Worm (Caenorhabditis elegans) whole organism, L4 larva: ENCODE data around the gene sqst-2.

ENCODE experiments used
- F10B5.3 ChIP-seq: sonication (generic microtip); optimal IDR thresholded peaks from 2 replicates; lab custom pipeline; 2016; ENCODE audit warnings: mild to moderate bottlenecking, missing genetic modification characterization, missing compliant biosample characterization
- Y105C5A.15 ChIP-seq: fragments of 200-800 bp; sonication (Bioruptor generic); IDR thresholded peaks from 2 replicates; pipeline ENCODE4 v1.3.6; 2022; ENCODE audit warnings: missing genetic modification characterization, missing compliant biosample characterization
- ZK337.2 ChIP-seq: fragments of 200-800 bp; sonication (Bioruptor generic); IDR thresholded peaks from 2 replicates; pipeline ENCODE4 v1.3.6; 2022; ENCODE audit warnings: missing genetic modification reagents, missing genetic modification characterization, missing compliant biosample characterization
- ZK546.5 ChIP-seq, 2 experiments: sonication (generic microtip); optimal IDR thresholded peaks; 2 replicates each; lab custom pipeline; 2017; ENCODE audit warnings: missing biosample characterization in 2 of 2, missing genetic modification characterization in 2 of 2
- ama-1 ChIP-seq: fragments of 150-350 bp; optimal IDR thresholded peaks from 2 replicates; lab custom pipeline; 2014; ENCODE audit warnings: inconsistent platforms, mixed read lengths
- attf-4 ChIP-seq: sonication (generic microtip); optimal IDR thresholded peaks from 3 replicates; lab custom pipeline; 2017; ENCODE audit warnings: missing biosample characterization, missing genetic modification characterization
- ceh-20 ChIP-seq: fragments of 200-800 bp; sonication (Bioruptor generic); IDR thresholded peaks from 2 replicates; pipeline ENCODE4 v1.3.6; 2022; ENCODE audit warnings: missing genetic modification reagents, missing genetic modification characterization, missing compliant biosample characterization
- ceh-32 ChIP-seq: sonication (generic microtip); optimal IDR thresholded peaks from 2 replicates; lab custom pipeline; 2016; ENCODE audit warnings: mild to moderate bottlenecking, missing genetic modification characterization, missing compliant biosample characterization; ENCODE audit not compliant: poor library complexity
- ceh-82 ChIP-seq: sonication (generic microtip); optimal IDR thresholded peaks from 2 replicates; lab custom pipeline; 2017; ENCODE audit warnings: missing biosample characterization, missing genetic modification characterization
- ctbp-1 ChIP-seq: fragments of 200-800 bp; sonication (Bioruptor generic); IDR thresholded peaks from 2 replicates; pipeline ENCODE4 v1.3.6; 2022; ENCODE audit warnings: missing genetic modification reagents, missing genetic modification characterization, missing compliant biosample characterization
- daf-12 ChIP-seq: fragments of 150-350 bp; optimal IDR thresholded peaks from 2 replicates; lab custom pipeline; 2014; ENCODE audit warnings: missing biosample characterization, missing genetic modification reagents, missing genetic modification characterization
- dmd-9 ChIP-seq: fragments of 200-800 bp; sonication (Bioruptor generic); IDR thresholded peaks from 2 replicates; pipeline ENCODE4 v1.3.6; 2022; ENCODE audit warnings: missing genetic modification reagents, missing genetic modification characterization, missing compliant biosample characterization
- dpl-1 ChIP-seq: fragments of 150-350 bp; optimal IDR thresholded peaks from 2 replicates; lab custom pipeline; 2014; ENCODE audit warnings: missing biosample characterization, missing genetic modification reagents, missing genetic modification characterization
- dve-1 ChIP-seq: sonication (generic microtip); optimal IDR thresholded peaks from 2 replicates; lab custom pipeline; 2017; ENCODE audit warnings: antibody characterized with exemption, mild to moderate bottlenecking, missing genetic modification characterization, missing compliant biosample characterization; ENCODE audit not compliant: insufficient read depth
- egl-27 ChIP-seq: sonication (generic microtip); optimal IDR thresholded peaks from 3 replicates; lab custom pipeline; 2017; ENCODE audit warnings: missing biosample characterization, missing genetic modification reagents, missing genetic modification characterization
- egl-43 ChIP-seq: fragments of 200-800 bp; sonication (Bioruptor generic); IDR thresholded peaks from 2 replicates; pipeline ENCODE4 v1.3.6; 2022; ENCODE audit warnings: missing genetic modification reagents, missing genetic modification characterization, missing compliant biosample characterization
- fos-1 ChIP-seq: fragments of 150-350 bp; optimal IDR thresholded peaks from 2 replicates; lab custom pipeline; 2014; ENCODE audit warnings: missing biosample characterization, missing genetic modification characterization
- hif-1 ChIP-seq, 2 experiments: sonication (generic microtip); optimal IDR thresholded peaks; 2 replicates each; lab custom pipeline; 2016 to 2017; ENCODE audit warnings: missing compliant biosample characterization in 2 of 2, missing genetic modification characterization in 2 of 2, missing genetic modification reagents in 2 of 2, missing genotype in 2 of 2, mild to moderate bottlenecking in 1 of 2
- hlh-11 ChIP-seq: fragments of 200-800 bp; sonication (Bioruptor generic); optimal IDR thresholded peaks from 2 replicates; lab custom pipeline; 2018; ENCODE audit warnings: mild to moderate bottlenecking, missing genetic modification characterization, missing compliant biosample characterization
- hlh-30 ChIP-seq: sonication (generic microtip); optimal IDR thresholded peaks from 2 replicates; lab custom pipeline; 2017; ENCODE audit warnings: antibody characterized with exemption, mild to moderate bottlenecking, missing genetic modification characterization, missing compliant biosample characterization; ENCODE audit not compliant: insufficient read depth
- lim-7 ChIP-seq: fragments of 200-800 bp; sonication (Bioruptor generic); IDR thresholded peaks from 2 replicates; pipeline ENCODE4 v1.3.6; 2022; ENCODE audit warnings: missing genetic modification characterization, missing compliant biosample characterization
- lin-15B ChIP-seq: fragments of 150-350 bp; sonication (generic microtip); optimal IDR thresholded peaks from 3 replicates; lab custom pipeline; 2014; ENCODE audit warnings: missing biosample characterization, missing genetic modification characterization
- lsy-2 ChIP-seq, 2 experiments: fragments of 150-350 bp in 1 of 2; sonication (generic microtip) in 1 of 2; optimal IDR thresholded peaks; 2 replicates each; lab custom pipeline; 2014 to 2017; ENCODE audit warnings: missing biosample characterization in 2 of 2, missing genetic modification characterization in 2 of 2
- madf-5 ChIP-seq, 2 experiments: fragments of 200-800 bp; sonication (Bioruptor generic); IDR thresholded peaks; 2 replicates each; pipeline ENCODE4 v1.3.6; 2022; ENCODE audit warnings: missing compliant biosample characterization in 2 of 2, missing genetic modification characterization in 2 of 2
- madf-9 ChIP-seq: fragments of 200-800 bp; sonication (Bioruptor generic); conservative IDR thresholded peaks from 2 replicates; pipeline ENCODE4 v1.3.6; 2022; ENCODE audit warnings: missing genetic modification reagents, missing genetic modification characterization, missing compliant biosample characterization
- mdl-1 ChIP-seq, 2 experiments: fragments of 150-350 bp in 1 of 2; sonication (generic microtip) in 1 of 2; optimal IDR thresholded peaks; 2 replicates each; lab custom pipeline; 2014 to 2017; ENCODE audit warnings: missing biosample characterization in 2 of 2, missing genetic modification characterization in 2 of 2
- mdt-29 ChIP-seq: fragments of 200-800 bp; sonication (Bioruptor generic); IDR thresholded peaks from 2 replicates; pipeline ENCODE4 v1.3.6; 2022; ENCODE audit warnings: missing genetic modification reagents, missing genetic modification characterization, missing compliant biosample characterization
- mep-1 ChIP-seq: fragments of 150-350 bp; sonication (generic microtip); optimal IDR thresholded peaks from 3 replicates; lab custom pipeline; 2014; ENCODE audit warnings: missing biosample characterization, missing genetic modification characterization
- mes-2 ChIP-seq: sonication (generic microtip); optimal IDR thresholded peaks from 2 replicates; lab custom pipeline; 2016; ENCODE audit warnings: missing genotype, mild to moderate bottlenecking, missing genetic modification characterization, missing compliant biosample characterization; ENCODE audit not compliant: poor library complexity, severe bottlenecking
- mxl-2 ChIP-seq: fragments of 200-800 bp; sonication (Bioruptor generic); conservative IDR thresholded peaks from 2 replicates; pipeline ENCODE4 v1.3.6; 2022; ENCODE audit warnings: missing genetic modification reagents, missing genetic modification characterization, missing compliant biosample characterization
- mxl-3 ChIP-seq: fragments of 200-800 bp; sonication (Bioruptor generic); optimal IDR thresholded peaks from 2 replicates; lab custom pipeline; 2018; ENCODE audit warnings: mild to moderate bottlenecking, missing genetic modification characterization, missing compliant biosample characterization
- nhr-102 ChIP-seq: sonication (generic microtip); optimal IDR thresholded peaks from 2 replicates; lab custom pipeline; 2016; ENCODE audit warnings: mild to moderate bottlenecking, missing genetic modification characterization, moderate library complexity, missing compliant biosample characterization
- nhr-111 ChIP-seq: fragments of 200-800 bp; sonication (Bioruptor generic); optimal IDR thresholded peaks from 2 replicates; lab custom pipeline; 2018; ENCODE audit warnings: mild to moderate bottlenecking, missing genetic modification characterization, missing compliant biosample characterization
- nhr-237 ChIP-seq: sonication (generic microtip); optimal IDR thresholded peaks from 2 replicates; lab custom pipeline; 2017; ENCODE audit warnings: missing biosample characterization, missing genetic modification characterization
- nhr-28 ChIP-seq: fragments of 150-350 bp; optimal IDR thresholded peaks from 2 replicates; lab custom pipeline; 2014; ENCODE audit warnings: missing biosample characterization, missing genetic modification characterization
- nhr-42 ChIP-seq: fragments of 200-800 bp; sonication (Bioruptor generic); IDR thresholded peaks from 2 replicates; pipeline ENCODE4 v1.3.6; 2022; ENCODE audit warnings: missing genetic modification characterization, missing compliant biosample characterization
- nhr-48 ChIP-seq: sonication (generic microtip); optimal IDR thresholded peaks from 2 replicates; lab custom pipeline; 2016; ENCODE audit warnings: mild to moderate bottlenecking, missing genetic modification characterization, missing compliant biosample characterization
- nhr-76 ChIP-seq: fragments of 150-350 bp; optimal IDR thresholded peaks from 2 replicates; lab custom pipeline; 2014; ENCODE audit warnings: missing biosample characterization, missing genetic modification characterization
- php-3 ChIP-seq: fragments of 200-800 bp; sonication (Bioruptor generic); IDR thresholded peaks from 2 replicates; pipeline ENCODE4 v1.3.6; 2022; ENCODE audit warnings: missing genetic modification reagents, missing genetic modification characterization, missing compliant biosample characterization
- rbr-2 ChIP-seq: sonication (generic microtip); optimal IDR thresholded peaks from 2 replicates; lab custom pipeline; 2016; ENCODE audit warnings: missing genotype, missing genetic modification characterization, missing compliant biosample characterization
- snpc-1.2 ChIP-seq: fragments of 200-800 bp; sonication (Bioruptor generic); IDR thresholded peaks from 2 replicates; pipeline ENCODE4 v1.3.6; 2022; ENCODE audit warnings: missing genetic modification reagents, missing genetic modification characterization, missing compliant biosample characterization
- tag-97 ChIP-seq: fragments of 200-800 bp; sonication (Bioruptor generic); IDR thresholded peaks from 2 replicates; pipeline ENCODE4 v1.3.6; 2022; ENCODE audit warnings: missing genetic modification characterization, missing compliant biosample characterization
- tra-1 ChIP-seq: fragments of 200-800 bp; sonication (Bioruptor generic); IDR thresholded peaks from 2 replicates; pipeline ENCODE4 v1.3.6; 2022; ENCODE audit warnings: missing genetic modification reagents, missing genetic modification characterization, missing compliant biosample characterization
- unc-39 ChIP-seq: sonication (generic microtip); optimal IDR thresholded peaks from 2 replicates; lab custom pipeline; 2017; ENCODE audit warnings: missing biosample characterization, missing genetic modification characterization
- unc-62 ChIP-seq, 3 experiments: fragments of 150-350 bp in 1 of 3; sonication (generic microtip); optimal IDR thresholded peaks in 2 of 3; peaks in 1 of 3; 1 replicate in 1 of 3; 2 replicates in 2 of 3; lab custom pipeline; 2014 to 2017; ENCODE audit warnings: missing biosample characterization in 3 of 3, missing genetic modification characterization in 3 of 3, missing genetic modification reagents in 3 of 3, missing genotype in 1 of 3
- zag-1 ChIP-seq: fragments of 150-350 bp; optimal IDR thresholded peaks from 2 replicates; lab custom pipeline; 2014; ENCODE audit warnings: missing biosample characterization, missing genetic modification characterization
- zfp-3 ChIP-seq: fragments of 200-800 bp; sonication (Bioruptor generic); conservative IDR thresholded peaks from 2 replicates; pipeline ENCODE4 v1.3.6; 2022; ENCODE audit warnings: missing genetic modification reagents, missing genetic modification characterization, missing compliant biosample characterization
- zip-2 ChIP-seq: fragments of 150-350 bp; optimal IDR thresholded peaks from 2 replicates; lab custom pipeline; 2014; ENCODE audit warnings: missing biosample characterization, missing genetic modification characterization

Gene sqst-2

DNA sequence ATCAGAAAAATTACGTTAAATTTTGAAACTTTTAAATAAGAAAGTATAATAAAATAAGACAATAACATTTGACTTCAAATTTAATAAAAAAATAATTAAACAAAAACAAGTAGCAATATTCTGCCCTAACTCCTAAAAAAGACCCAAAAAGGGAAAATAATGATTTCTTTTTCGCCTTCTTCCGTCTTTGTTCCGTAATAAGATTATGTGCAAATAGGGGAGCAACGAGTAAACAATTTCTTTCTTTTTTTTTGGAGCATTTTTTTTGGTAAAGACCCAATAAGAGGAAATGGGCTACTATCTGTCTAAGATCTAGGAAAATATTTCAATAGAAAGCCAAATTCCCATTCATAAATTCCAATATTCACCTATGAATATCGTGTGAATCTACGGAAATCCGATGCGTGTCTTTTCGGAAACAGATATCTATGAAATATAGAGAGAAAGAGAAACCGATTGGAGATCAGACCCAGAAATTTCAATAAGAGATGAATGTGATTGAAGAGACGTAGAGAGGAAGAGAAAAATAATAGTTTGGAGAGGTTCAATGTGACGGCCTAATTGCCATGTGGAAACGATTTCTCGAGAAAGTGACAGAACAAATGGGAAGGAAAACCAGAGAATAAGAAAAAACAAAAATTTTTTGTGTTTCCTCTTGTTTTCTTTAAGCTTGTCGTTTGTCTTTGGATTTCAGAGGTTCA is 10.8 kb downstream of the sqst-2 start:
- TF ChIP-seq dve-1: peak; percentile 23
- no peak for TF ChIP-seq nhr-48
- peak; percentile 16 for TF ChIP-seq nhr-28 (tag; lab: Kevin White, UChicago)
- peak in 1 of 2 experiments; percentile 43 for TF ChIP-seq mdl-1 (tag; optimal IDR thresholded peaks at IDR 0.05; lab: Kevin White, UChicago)
- TF ChIP-seq zfp-3 (GFP tag; lab: Robert Waterston, UW): no peak
- TF ChIP-seq hlh-30: peak; percentile 71
- TF ChIP-seq lsy-2 (tag; optimal IDR thresholded peaks at IDR 0.05; lab: Kevin White, UChicago): peak in 1 of 2 experiments; percentile 22
- TF ChIP-seq unc-62 (GFP tag; optimal IDR thresholded peaks at IDR 0.05 in 1 of 2; lab: Kevin White, UChicago): peak in 1 of 2 experiments; percentile 96
- no peak for TF ChIP-seq unc-62 (tag; optimal IDR thresholded peaks at IDR 0.05; lab: Kevin White, UChicago)
- TF ChIP-seq hlh-11 (tag; lab: Kevin White, UChicago): peak; percentile 30
- peak; percentile 35 for TF ChIP-seq mxl-3 (GFP tag; lab: Kevin White, UChicago)
- TF ChIP-seq dpl-1: no peak
- TF ChIP-seq madf-9: no peak
- TF ChIP-seq mep-1 (tag; lab: Kevin White, UChicago): peak; percentile 5

DNA sequence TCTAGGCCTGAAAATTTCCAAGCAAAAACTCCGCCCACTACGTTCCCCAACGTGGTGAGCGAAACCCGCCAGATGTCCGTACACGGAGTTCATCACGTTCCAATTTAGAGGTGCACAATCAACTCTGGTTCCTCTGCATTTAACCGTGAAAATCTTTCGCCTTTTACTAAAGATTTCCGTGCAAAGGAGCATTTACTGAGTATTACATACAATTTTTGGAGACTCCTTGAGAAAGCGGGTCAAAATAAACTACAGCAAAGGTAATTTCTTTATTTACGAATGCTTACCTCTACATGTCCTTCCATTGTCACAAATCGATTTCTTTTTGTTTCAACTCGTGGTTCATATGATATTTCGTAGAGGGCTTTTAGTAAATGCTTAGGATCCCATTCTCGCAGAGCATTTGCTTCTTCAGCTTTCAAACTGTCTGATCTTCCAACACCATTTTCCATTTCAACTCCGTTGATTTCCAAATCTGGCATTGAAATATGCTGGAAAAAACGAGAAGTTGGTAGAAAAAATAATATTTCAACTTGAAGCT is 12.1 kb downstream of the sqst-2 start, which contains the start of gene F42C5.9:
Gene F42C5.9, minus strand, starts transcription at position 491 of the 541 bp plus-strand sequence.
- TF ChIP-seq tra-1 (GFP tag; lab: Robert Waterston, UW) (no peak), egl-43 (GFP tag; lab: Robert Waterston, UW) (no peak), dmd-9 (GFP tag; lab: Robert Waterston, UW) (0 out of 2 replicates have a peak, but pooled peaks have one; percentile 33), daf-12 (tag; lab: Kevin White, UChicago) (no peak), ZK337.2 (GFP tag; lab: Robert Waterston, UW) (no peak), nhr-76 (no peak), mes-2 (tag; lab: Kevin White, UChicago) (peak; percentile 36), egl-27 (tag; lab: Kevin White, UChicago) (no peak), F10B5.3 (tag; lab: Kevin White, UChicago) (no peak), lsy-2 (tag; optimal IDR thresholded peaks at IDR 0.05; lab: Kevin White, UChicago) (peak in 1 of 2 experiments; percentile 14), mep-1 (tag; lab: Kevin White, UChicago) (no peak), php-3 (no peak), mdl-1 (tag; optimal IDR thresholded peaks at IDR 0.05; lab: Kevin White, UChicago) (no peak), zip-2 (tag; lab: Kevin White, UChicago) (no peak), rbr-2 (tag; lab: Kevin White, UChicago) (no peak), zag-1 (no peak), lim-7 (GFP tag; lab: Robert Waterston, UW) (no peak), lin-15B (tag; lab: Kevin White, UChicago) (no peak), ceh-20 (no peak), nhr-111 (no peak), hif-1 (tag; optimal IDR thresholded peaks at IDR 0.05; lab: Kevin White, UChicago) (no peak), ZK546.5 (tag; optimal IDR thresholded peaks at IDR 0.05; lab: Kevin White, UChicago) (no peak), madf-5 (GFP tag; IDR thresholded peaks at IDR 0.05; lab: Robert Waterston, UW) (no peak), mdt-29 (GFP tag; lab: Robert Waterston, UW) (peak; percentile 20; the same call in 1 of the 2 replicates), nhr-42 (GFP tag; lab: Robert Waterston, UW) (no peak), mxl-2 (GFP tag; lab: Robert Waterston, UW) (no peak), Y105C5A.15 (GFP tag; lab: Robert Waterston, UW) (no peak), ceh-32 (tag; lab: Kevin White, UChicago) (no peak), tag-97 (GFP tag; lab: Robert Waterston, UW) (no peak), hlh-30 (peak; percentile 10), snpc-1.2 (peak; percentile 93), nhr-237 (no peak), fos-1 (no peak), unc-39 (no peak), ama-1 (lab: Kevin White, UChicago) (peak; percentile 83), ctbp-1 (GFP tag; lab: Robert Waterston, UW) (no peak), attf-4 (no peak), nhr-102 (tag; lab: Kevin White, UChicago) (peak; percentile 44), ceh-82 (tag; lab: Kevin White, UChicago) (no peak)
